Fruit fly (Drosophila melanogaster): Measurements from ENCODE around the gene CG31915.

CG31915 gene

DNA sequence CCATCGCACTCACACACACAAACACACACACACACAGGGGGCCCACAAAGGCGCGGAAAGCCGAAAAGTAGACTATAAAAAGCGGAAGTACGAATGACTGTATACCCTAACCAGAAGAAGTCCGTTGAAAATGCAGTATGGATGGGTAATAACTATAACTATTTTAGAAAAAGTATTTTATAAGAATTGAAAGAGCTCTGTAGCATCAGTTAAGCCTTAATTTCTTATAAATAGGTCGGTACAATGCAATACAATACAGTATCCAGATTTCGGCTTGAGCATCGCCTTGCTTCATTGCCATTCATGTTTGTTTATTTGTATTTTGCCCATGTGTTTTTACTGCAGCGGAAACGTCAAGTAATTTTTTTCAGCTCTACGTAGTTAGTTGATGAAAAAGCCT, 41.6 kb downstream of the CG31915 start (continued):
- TF ChIP-seq sna (GFP tag; IDR thresholded peaks at IDR 0.05; ENCODE audit: partially characterized antibody) (no peak), ase (GFP tag; IDR thresholded peaks at IDR 0.05) (peak; percentile 39; the same call in 1 of the 3 replicates), Ravus (GFP tag; IDR thresholded peaks at IDR 0.05) (no peak), Max (GFP tag; optimal IDR thresholded peaks at IDR 0.05) (no peak), Ets65A (GFP tag) (peak; percentile 93), CG10959 (GFP tag; IDR thresholded peaks at IDR 0.05) (no peak), Hr78 (GFP tag; optimal IDR thresholded peaks at IDR 0.05) (no peak), pzg (GFP tag; optimal IDR thresholded peaks at IDR 0.05) (no peak), CG7556 (GFP tag; optimal IDR thresholded peaks at IDR 0.05) (no peak), bab2 (GFP tag; optimal IDR thresholded peaks at IDR 0.05) (no peak), unc-4 (GFP tag; IDR thresholded peaks at IDR 0.05; ENCODE audit: partially characterized antibody) (no peak), CG18599 (GFP tag; optimal IDR thresholded peaks at IDR 0.05) (peak; percentile 70), D19B (GFP tag; optimal IDR thresholded peaks at IDR 0.05) (no peak), tx (GFP tag; optimal IDR thresholded peaks at IDR 0.05) (no peak), Neu2 (GFP tag; optimal IDR thresholded peaks at IDR 0.05; ENCODE audit: borderline replicate concordance) (no peak), CG9215 (GFP tag; IDR thresholded peaks at IDR 0.05) (no peak), sd (tag; optimal IDR thresholded peaks at IDR 0.05) (no peak), CG2712 (tag; optimal IDR thresholded peaks at IDR 0.05) (no peak), Nf-YB (GFP tag; optimal IDR thresholded peaks at IDR 0.05) (no peak), CG8944 (GFP tag; optimal IDR thresholded peaks at IDR 0.05) (no peak), ap (GFP tag; IDR thresholded peaks at IDR 0.05) (no peak), YL-1 (GFP tag; optimal IDR thresholded peaks at IDR 0.05) (no peak), Pdp1 (GFP tag; optimal IDR thresholded peaks at IDR 0.05) (no peak), esg (GFP tag; conservative IDR thresholded peaks at IDR 0.05) (no peak), gt (GFP tag; IDR thresholded peaks at IDR 0.05) (no peak), sisA (GFP tag; IDR thresholded peaks at IDR 0.05) (no peak), cato (GFP tag; optimal IDR thresholded peaks at IDR 0.05; ENCODE audit: borderline replicate concordance) (no peak), scrt (GFP tag; optimal IDR thresholded peaks at IDR 0.05) (no peak), CG1647 (GFP tag; optimal IDR thresholded peaks at IDR 0.05) (no peak), sens-2 (GFP tag; IDR thresholded peaks at IDR 0.05) (no peak), eyg (GFP tag; optimal IDR thresholded peaks at IDR 0.05) (no peak), fd96Cb (tag; optimal IDR thresholded peaks at IDR 0.05) (peak; percentile 4), Atf6 (GFP tag; IDR thresholded peaks at IDR 0.05) (no peak), CG31441 (GFP tag; IDR thresholded peaks at IDR 0.05) (no peak), mam (GFP tag; optimal IDR thresholded peaks at IDR 0.05) (peak; percentile 14), CG12219 (GFP tag; optimal IDR thresholded peaks at IDR 0.05) (no peak), fd3F (GFP tag; optimal IDR thresholded peaks at IDR 0.05) (no peak), nau (GFP tag; optimal IDR thresholded peaks at IDR 0.05) (no peak), CG30020 (tag; optimal IDR thresholded peaks at IDR 0.05) (no peak), gro (GFP tag; optimal IDR thresholded peaks at IDR 0.05) (no peak), CG16813 (GFP tag; IDR thresholded peaks at IDR 0.05; ENCODE audit: partially characterized antibody) (no peak), CG13123 (GFP tag; optimal IDR thresholded peaks at IDR 0.05) (no peak), Sin3A (optimal IDR thresholded peaks at IDR 0.05) (no peak), wek (GFP tag; optimal IDR thresholded peaks at IDR 0.05) (no peak), CG10979 (tag; optimal IDR thresholded peaks at IDR 0.05) (no peak), CG14014 (GFP tag; IDR thresholded peaks at IDR 0.05) (peak; percentile 64; the same call in 1 of the 2 replicates), CG4328 (GFP tag; optimal IDR thresholded peaks at IDR 0.05) (no peak), bsh (GFP tag; optimal IDR thresholded peaks at IDR 0.05) (no peak), Adf1 (GFP tag; IDR thresholded peaks at IDR 0.05) (no peak), H2.0 (GFP tag; IDR thresholded peaks at IDR 0.05) (no peak), chm (GFP tag; IDR thresholded peaks at IDR 0.05) (no peak)
